Worm (Caenorhabditis elegans) whole organism, young adult: ENCODE results near the gene ndua-8.

ENCODE experiments used
- B0019.2 ChIP-seq: fragments of 200-800 bp; sonication (Bioruptor generic); conservative IDR thresholded peaks from 2 replicates; pipeline ENCODE4 v1.3.6; 2022; ENCODE audit warnings: missing genetic modification reagents, missing genetic modification characterization, missing compliant biosample characterization
- F22D6.2 ChIP-seq: sonication (generic microtip); optimal IDR thresholded peaks from 2 replicates; lab custom pipeline; 2016; ENCODE audit warnings: mild to moderate bottlenecking, missing genetic modification characterization, missing compliant biosample characterization
- F39B2.1 ChIP-seq: fragments of 200-800 bp; sonication (Bioruptor generic); IDR thresholded peaks from 2 replicates; pipeline ENCODE4 v1.3.6; 2022; ENCODE audit warnings: missing genetic modification reagents, missing genetic modification characterization, missing compliant biosample characterization
- F49E8.2 ChIP-seq: sonication (generic microtip); optimal IDR thresholded peaks from 3 replicates; lab custom pipeline; 2017; ENCODE audit warnings: missing genetic modification characterization, mild to moderate bottlenecking, missing compliant biosample characterization, antibody characterized with exemption, moderate library complexity; ENCODE audit not compliant: insufficient read depth
- F52B5.7 ChIP-seq: sonication (generic microtip); optimal IDR thresholded peaks from 2 replicates; lab custom pipeline; 2016; ENCODE audit warnings: mild to moderate bottlenecking, missing genetic modification characterization, missing compliant biosample characterization
- F55B11.4 ChIP-seq: sonication (generic microtip); optimal IDR thresholded peaks from 2 replicates; lab custom pipeline; 2016; ENCODE audit warnings: missing compliant biosample characterization, missing genetic modification characterization, borderline replicate concordance; ENCODE audit not compliant: insufficient read depth
- K12H6.12 ChIP-seq: fragments of 200-800 bp; sonication (Bioruptor generic); optimal IDR thresholded peaks from 2 replicates; lab custom pipeline; 2018; ENCODE audit warnings: mild to moderate bottlenecking, missing genetic modification characterization, missing compliant biosample characterization
- T07F8.4 ChIP-seq: sonication (generic microtip); optimal IDR thresholded peaks from 2 replicates; lab custom pipeline; 2016; ENCODE audit warnings: mild to moderate bottlenecking, missing genetic modification characterization, moderate library complexity, missing compliant biosample characterization
- Y95B8A.8 ChIP-seq: fragments of 200-800 bp; sonication (Bioruptor generic); IDR thresholded peaks from 2 replicates; pipeline ENCODE4 v1.3.6; 2022; ENCODE audit warnings: missing genetic modification reagents, missing genetic modification characterization, missing compliant biosample characterization
- aptf-3 ChIP-seq: fragments of 200-800 bp; sonication (Bioruptor generic); IDR thresholded peaks from 2 replicates; pipeline ENCODE4 v1.3.6; 2022; ENCODE audit warnings: missing genetic modification characterization, missing compliant biosample characterization
- atf-7 ChIP-seq: sonication (generic microtip); optimal IDR thresholded peaks from 2 replicates; lab custom pipeline; 2017; ENCODE audit warnings: mild to moderate bottlenecking, missing genetic modification characterization, missing compliant biosample characterization
- chd-7 ChIP-seq: sonication (generic microtip); optimal IDR thresholded peaks from 2 replicates; lab custom pipeline; 2016; ENCODE audit warnings: mild to moderate bottlenecking, missing genetic modification characterization, moderate library complexity, missing compliant biosample characterization
- die-1 ChIP-seq: sonication (generic microtip); optimal IDR thresholded peaks from 2 replicates; lab custom pipeline; 2016; ENCODE audit warnings: missing genotype, mild to moderate bottlenecking, missing genetic modification characterization, missing compliant biosample characterization
- dox-1 ChIP-seq: fragments of 200-800 bp; sonication (Bioruptor generic); IDR thresholded peaks from 2 replicates; pipeline ENCODE4 v1.3.6; 2022; ENCODE audit warnings: missing genetic modification reagents, missing genetic modification characterization, missing compliant biosample characterization
- dpff-1 ChIP-seq: sonication (generic microtip); optimal IDR thresholded peaks from 2 replicates; lab custom pipeline; 2017; ENCODE audit warnings: mild to moderate bottlenecking, missing genetic modification characterization, missing compliant biosample characterization
- efl-1 ChIP-seq: fragments of 150-350 bp; optimal IDR thresholded peaks from 2 replicates; lab custom pipeline; 2014; ENCODE audit warnings: missing biosample characterization, missing genetic modification reagents, missing genetic modification characterization
- egl-44 ChIP-seq: fragments of 200-800 bp; sonication (Bioruptor generic); IDR thresholded peaks from 2 replicates; pipeline ENCODE4 v1.3.6; 2022; ENCODE audit warnings: missing genetic modification reagents, missing genetic modification characterization, missing compliant biosample characterization
- gei-17 ChIP-seq: fragments of 200-800 bp; sonication (Bioruptor generic); optimal IDR thresholded peaks from 2 replicates; lab custom pipeline; 2018; ENCODE audit warnings: mild to moderate bottlenecking, missing genetic modification characterization, missing compliant biosample characterization
- him-1 ChIP-seq: sonication (generic microtip); optimal IDR thresholded peaks from 2 replicates; lab custom pipeline; 2016; ENCODE audit warnings: missing genotype, missing genetic modification reagents, missing genetic modification characterization, missing compliant biosample characterization
- hlh-12 ChIP-seq: sonication (generic microtip); optimal IDR thresholded peaks from 2 replicates; lab custom pipeline; 2016; ENCODE audit warnings: missing genetic modification characterization, missing compliant biosample characterization
- hmg-1.2 ChIP-seq: fragments of 200-800 bp; sonication (Bioruptor generic); IDR thresholded peaks from 2 replicates; pipeline ENCODE4 v1.3.6; 2022; ENCODE audit warnings: missing genetic modification reagents, missing genetic modification characterization, missing compliant biosample characterization
- hmg-20 ChIP-seq: fragments of 200-800 bp; sonication (Bioruptor generic); IDR thresholded peaks from 2 replicates; pipeline ENCODE4 v1.3.6; 2022; ENCODE audit warnings: missing genetic modification reagents, missing genetic modification characterization, missing compliant biosample characterization
- lag-1 ChIP-seq: fragments of 200-800 bp; sonication (Bioruptor generic); IDR thresholded peaks from 2 replicates; pipeline ENCODE4 v1.3.6; 2022; ENCODE audit warnings: missing genetic modification reagents, missing genetic modification characterization, missing compliant biosample characterization
- lin-26 ChIP-seq: fragments of 200-800 bp; sonication (Bioruptor generic); IDR thresholded peaks from 2 replicates; pipeline ENCODE4 v1.3.6; 2022; ENCODE audit warnings: missing genetic modification reagents, missing genetic modification characterization, missing compliant biosample characterization
- lir-1 ChIP-seq: fragments of 200-800 bp; sonication (Bioruptor generic); conservative IDR thresholded peaks from 2 replicates; pipeline ENCODE4 v1.3.6; 2022; ENCODE audit warnings: missing genetic modification reagents, missing genetic modification characterization, missing compliant biosample characterization
- madf-10 ChIP-seq: sonication (generic microtip); optimal IDR thresholded peaks from 2 replicates; lab custom pipeline; 2016; ENCODE audit warnings: mild to moderate bottlenecking, missing genetic modification characterization, missing compliant biosample characterization
- madf-6 ChIP-seq: fragments of 200-800 bp; sonication (Bioruptor generic); IDR thresholded peaks from 2 replicates; pipeline ENCODE4 v1.3.6; 2022; ENCODE audit warnings: missing genetic modification reagents, missing genetic modification characterization, missing compliant biosample characterization
- nfyb-1 ChIP-seq: fragments of 200-800 bp; sonication (Bioruptor generic); IDR thresholded peaks from 2 replicates; pipeline ENCODE4 v1.3.6; 2022; ENCODE audit warnings: missing genetic modification reagents, missing genetic modification characterization, missing compliant biosample characterization
- nhr-120 ChIP-seq: fragments of 200-800 bp; sonication (Bioruptor generic); IDR thresholded peaks from 2 replicates; pipeline ENCODE4 v1.3.6; 2022; ENCODE audit warnings: missing genetic modification characterization, missing compliant biosample characterization
- nhr-179 ChIP-seq: sonication (generic microtip); optimal IDR thresholded peaks from 2 replicates; lab custom pipeline; 2016; ENCODE audit warnings: mild to moderate bottlenecking, missing genetic modification characterization, missing compliant biosample characterization
- pbrm-1 ChIP-seq: fragments of 200-800 bp; sonication (Bioruptor generic); IDR thresholded peaks from 2 replicates; pipeline ENCODE4 v1.3.6; 2022; ENCODE audit warnings: missing genetic modification reagents, missing genetic modification characterization, missing compliant biosample characterization
- repo-1 ChIP-seq: sonication (generic microtip); optimal IDR thresholded peaks from 2 replicates; lab custom pipeline; 2017; ENCODE audit warnings: mild to moderate bottlenecking, missing genetic modification characterization, missing compliant biosample characterization
- snpc-1.1 ChIP-seq: sonication (generic microtip); optimal IDR thresholded peaks from 2 replicates; lab custom pipeline; 2017; ENCODE audit warnings: missing genetic modification characterization, mild to moderate bottlenecking, missing compliant biosample characterization, antibody characterized with exemption, moderate library complexity, missing genotype, missing genetic modification reagents; ENCODE audit not compliant: insufficient read depth
- snpc-1.3 ChIP-seq: sonication (generic microtip); optimal IDR thresholded peaks from 2 replicates; lab custom pipeline; 2017; ENCODE audit warnings: missing genetic modification characterization, mild to moderate bottlenecking, missing compliant biosample characterization, antibody characterized with exemption, moderate library complexity, missing genotype, missing genetic modification reagents; ENCODE audit not compliant: insufficient read depth
- tbp1 ChIP-seq: fragments of 200-800 bp; sonication (Bioruptor generic); optimal IDR thresholded peaks from 2 replicates; lab custom pipeline; 2018; ENCODE audit warnings: mild to moderate bottlenecking, missing genetic modification characterization, missing compliant biosample characterization
- tbx-9 ChIP-seq: sonication (generic microtip); optimal IDR thresholded peaks from 2 replicates; lab custom pipeline; 2016; ENCODE audit warnings: borderline replicate concordance, missing genetic modification characterization, inconsistent platforms, missing compliant biosample characterization
- unc-130 ChIP-seq: sonication (generic microtip); optimal IDR thresholded peaks from 2 replicates; lab custom pipeline; 2016; ENCODE audit warnings: missing genetic modification reagents, missing genetic modification characterization, missing compliant biosample characterization
- zfh-2 ChIP-seq: fragments of 200-800 bp; sonication (Bioruptor generic); conservative IDR thresholded peaks from 2 replicates; pipeline ENCODE4 v1.3.6; 2022; ENCODE audit warnings: missing genetic modification reagents, missing genetic modification characterization, missing compliant biosample characterization
- ztf-18 ChIP-seq: sonication (generic microtip); optimal IDR thresholded peaks from 2 replicates; lab custom pipeline; 2016; ENCODE audit warnings: missing genotype, mild to moderate bottlenecking, missing genetic modification characterization, missing compliant biosample characterization
- ztf-26 ChIP-seq: sonication (generic microtip); optimal IDR thresholded peaks from 2 replicates; lab custom pipeline; 2017; ENCODE audit warnings: missing genetic modification characterization, missing compliant biosample characterization
- ztf-3 ChIP-seq: fragments of 200-800 bp; sonication (Bioruptor generic); optimal IDR thresholded peaks from 2 replicates; lab custom pipeline; 2018; ENCODE audit warnings: mild to moderate bottlenecking, missing genetic modification characterization, missing compliant biosample characterization

ndua-8 gene

DNA sequence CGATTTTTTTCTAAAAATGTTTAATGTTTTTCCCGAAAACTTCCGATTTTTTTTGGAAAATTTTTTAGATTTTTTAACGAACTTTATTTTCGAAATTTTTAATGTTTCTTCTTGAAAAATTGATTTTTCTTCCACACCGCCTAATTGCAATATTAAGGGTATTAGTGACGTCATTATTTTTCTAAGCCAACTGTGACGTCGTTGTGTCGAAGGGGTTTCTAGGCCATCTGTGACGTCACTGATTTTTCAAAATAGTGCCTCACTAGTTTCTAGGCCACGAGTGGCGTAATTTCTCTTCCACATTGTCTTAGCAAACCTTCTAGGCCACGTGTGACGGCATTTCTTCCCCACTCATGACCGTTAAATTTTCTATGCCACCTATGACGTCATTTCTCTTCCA is 23.1 kb downstream of the ndua-8 start:
- TF ChIP-seq atf-7 (tag; lab: Kevin White, UChicago) = peak; percentile 4
- TF ChIP-seq dpff-1 (tag; lab: Kevin White, UChicago) = no peak
- TF ChIP-seq F39B2.1 (GFP tag; lab: Robert Waterston, UW) = no peak
- no peak for TF ChIP-seq snpc-1.3 (tag; lab: Kevin White, UChicago)

DNA sequence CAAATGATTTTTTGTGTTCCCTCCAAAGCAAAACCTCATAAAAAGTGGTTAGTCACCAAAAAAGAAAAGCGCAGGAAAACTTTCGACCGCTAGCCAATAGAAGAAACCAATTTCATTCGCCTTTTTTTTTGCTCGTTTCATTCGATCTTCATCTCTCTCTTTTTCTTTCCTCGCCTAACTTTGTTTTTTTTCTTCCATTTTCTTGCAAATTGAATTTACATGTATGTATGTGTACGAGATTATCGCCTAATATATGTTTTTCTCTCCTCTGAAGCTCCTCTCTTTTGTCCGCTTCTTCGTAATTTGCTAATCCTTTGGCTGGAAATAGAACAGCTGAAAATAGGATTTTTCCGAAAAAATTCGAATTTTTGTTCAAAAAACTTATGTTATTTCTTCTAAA is 23.5 kb downstream of the ndua-8 start:
- TF ChIP-seq F39B2.1 (GFP tag; lab: Robert Waterston, UW) (no peak), Y95B8A.8 (GFP tag; lab: Robert Waterston, UW) (no peak), lin-26 (GFP tag; lab: Robert Waterston, UW) (no peak), ztf-3 (GFP tag; lab: Kevin White, UChicago) (no peak), egl-44 (GFP tag; lab: Robert Waterston, UW) (no peak), ztf-26 (tag; lab: Kevin White, UChicago) (no peak), nhr-179 (tag; lab: Kevin White, UChicago) (no peak), lir-1 (no peak), snpc-1.1 (tag; lab: Kevin White, UChicago) (no peak), die-1 (tag; lab: Kevin White, UChicago) (no peak), tbp1 (GFP tag; lab: Kevin White, UChicago) (no peak), ztf-18 (tag; lab: Kevin White, UChicago) (no peak), repo-1 (no peak)
- TF ChIP-seq, all 124 proteins: peak for 0

DNA sequence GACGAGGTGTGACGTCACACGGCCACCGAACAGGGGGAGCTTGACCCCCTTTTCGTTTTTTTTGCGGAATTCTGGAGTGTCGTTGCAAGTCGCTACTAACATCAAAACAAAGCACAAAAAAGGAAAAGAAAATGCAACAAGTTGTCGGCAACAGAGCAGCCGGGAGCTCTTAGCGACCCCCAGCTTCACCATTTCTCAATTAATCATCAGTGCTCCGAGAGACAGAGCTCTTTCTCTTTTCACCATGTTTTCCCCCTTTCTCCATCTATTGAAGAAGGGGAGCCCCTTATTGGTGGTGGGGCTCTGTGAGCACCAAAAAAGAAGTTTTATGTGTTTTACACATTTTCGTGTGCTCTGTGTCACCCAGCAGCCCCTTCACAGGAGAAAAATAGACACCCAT is 24.7 kb downstream of the ndua-8 start:
- TF ChIP-seq unc-130 = no peak
- TF ChIP-seq efl-1 (GFP tag; lab: Kevin White, UChicago) = no peak
- no peak for TF ChIP-seq F39B2.1 (GFP tag; lab: Robert Waterston, UW)
- no peak for TF ChIP-seq hlh-12 (tag; lab: Kevin White, UChicago)
- no peak for TF ChIP-seq gei-17 (GFP tag; lab: Kevin White, UChicago)
- TF ChIP-seq hmg-20 = no peak
- 0 out of 2 replicates have a peak, but pooled peaks have one; percentile 17 for TF ChIP-seq zfh-2 (GFP tag; lab: Robert Waterston, UW)
- no peak for TF ChIP-seq lag-1
- no peak for TF ChIP-seq F55B11.4

DNA sequence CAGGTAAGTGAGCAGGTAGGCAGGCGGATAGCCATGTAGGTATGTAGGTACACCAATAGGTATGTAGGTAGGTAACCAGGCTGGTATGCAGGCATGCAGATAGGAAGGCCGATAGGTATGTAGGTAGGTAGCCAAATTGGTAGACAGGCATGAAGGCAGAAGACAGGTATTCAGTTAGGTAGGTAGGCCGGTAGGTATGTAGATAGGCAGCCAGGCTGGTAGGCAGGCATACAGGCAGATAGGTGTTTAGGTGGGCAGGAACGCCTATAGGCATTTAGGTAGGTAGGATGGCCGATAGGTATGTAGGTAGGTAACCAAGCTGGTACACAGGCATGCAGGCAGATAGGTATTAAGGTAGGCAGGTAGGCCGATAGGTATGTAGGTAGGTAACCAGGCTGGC is 31.9 kb downstream of the ndua-8 start:
- TF ChIP-seq nfyb-1 (GFP tag; lab: Robert Waterston, UW) (peak; percentile 64; the same call in 1 of the 2 replicates), nhr-120 (GFP tag; lab: Robert Waterston, UW) (0 out of 2 replicates have a peak, but pooled peaks have one; percentile 12), F49E8.2 (tag; lab: Kevin White, UChicago) (no peak), lin-26 (GFP tag; lab: Robert Waterston, UW) (0 out of 2 replicates have a peak, but pooled peaks have one; percentile 55), hmg-1.2 (GFP tag; lab: Robert Waterston, UW) (0 out of 2 replicates have a peak, but pooled peaks have one; percentile 6)

DNA sequence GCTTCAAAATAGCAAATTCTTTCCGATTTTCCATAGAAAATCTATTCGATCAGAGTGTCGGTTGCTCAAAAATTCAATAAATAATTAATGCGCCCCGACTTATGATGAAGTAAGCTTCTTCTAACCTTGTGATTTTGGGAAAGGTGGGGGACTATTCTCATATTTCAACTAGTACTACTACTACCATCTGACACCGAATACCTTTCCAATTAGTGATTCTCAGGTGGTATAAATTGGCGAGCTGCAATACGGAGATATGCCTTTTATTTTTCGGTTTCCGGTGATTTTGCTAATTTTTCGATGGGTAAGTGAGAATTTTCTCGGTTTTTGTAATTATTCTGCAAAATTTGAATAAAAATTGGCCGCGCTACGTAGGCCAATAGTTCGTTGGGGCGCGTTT is 32.5 kb downstream of the ndua-8 start, which contains the start of gene nhr-239:
TSS of gene nhr-239 (plus strand) at position 301 of the 400 bp plus-strand sequence.
- TF ChIP-seq F52B5.7 (tag; lab: Kevin White, UChicago) (no peak), B0019.2 (GFP tag; lab: Robert Waterston, UW) (no peak), snpc-1.1 (tag; lab: Kevin White, UChicago) (no peak), madf-10 (tag; lab: Kevin White, UChicago) (no peak), unc-130 (no peak), gei-17 (GFP tag; lab: Kevin White, UChicago) (no peak), K12H6.12 (tag; lab: Kevin White, UChicago) (no peak), nfyb-1 (GFP tag; lab: Robert Waterston, UW) (no peak), chd-7 (tag; lab: Kevin White, UChicago) (no peak), T07F8.4 (tag; lab: Kevin White, UChicago) (no peak), tbx-9 (no peak), pbrm-1 (GFP tag; lab: Robert Waterston, UW) (no peak), F22D6.2 (tag; lab: Kevin White, UChicago) (no peak), madf-6 (no peak), aptf-3 (GFP tag; lab: Robert Waterston, UW) (no peak), him-1 (no peak), dox-1 (GFP tag; lab: Robert Waterston, UW) (no peak)
- TF ChIP-seq, all 124 proteins: peak for 0
